Worm (Caenorhabditis elegans) whole organism, L2 larva: ENCODE results near the gene cdc-25.3.
A peak's percentile ranks its signal among the peaks of the same experiment; 100 is the strongest.

Experiments
- R02D3.7 ChIP-seq: fragments of 150-350 bp; optimal IDR thresholded peaks from 2 replicates; lab custom pipeline; 2014; ENCODE audit warnings: missing biosample characterization, missing genetic modification characterization
- alr-1 ChIP-seq: fragments of 150-350 bp; optimal IDR thresholded peaks from 2 replicates; lab custom pipeline; 2014; ENCODE audit warnings: missing biosample characterization, missing genetic modification characterization
- ceh-16 ChIP-seq: fragments of 150-350 bp; optimal IDR thresholded peaks from 2 replicates; lab custom pipeline; 2014; ENCODE audit warnings: missing biosample characterization, missing genetic modification characterization
- crh-2 ChIP-seq: sonication (generic microtip); optimal IDR thresholded peaks from 2 replicates; lab custom pipeline; 2017; ENCODE audit warnings: missing biosample characterization, missing genetic modification characterization
- egl-27 ChIP-seq: sonication (generic microtip); optimal IDR thresholded peaks from 3 replicates; lab custom pipeline; 2017; ENCODE audit warnings: missing biosample characterization, missing genetic modification reagents, missing genetic modification characterization
- fos-1 ChIP-seq: fragments of 150-350 bp; optimal IDR thresholded peaks from 2 replicates; lab custom pipeline; 2014; ENCODE audit warnings: missing biosample characterization, missing genetic modification characterization
- lin-13 ChIP-seq: fragments of 150-350 bp; optimal IDR thresholded peaks from 2 replicates; lab custom pipeline; 2014; ENCODE audit warnings: missing biosample characterization, missing genetic modification reagents, missing genetic modification characterization
- lin-39 ChIP-seq: fragments of 150-350 bp; optimal IDR thresholded peaks from 2 replicates; lab custom pipeline; 2014; ENCODE audit warnings: missing biosample characterization, missing genetic modification reagents, missing genetic modification characterization
- nhr-10 ChIP-seq: sonication (generic microtip); optimal IDR thresholded peaks from 2 replicates; lab custom pipeline; 2017; ENCODE audit warnings: missing biosample characterization, missing genetic modification characterization
- nhr-11 ChIP-seq: fragments of 150-350 bp; optimal IDR thresholded peaks from 2 replicates; lab custom pipeline; 2014; ENCODE audit warnings: missing biosample characterization, missing genetic modification characterization
- sem-4 ChIP-seq: fragments of 150-350 bp; optimal IDR thresholded peaks from 2 replicates; lab custom pipeline; 2014; ENCODE audit warnings: missing biosample characterization, missing genetic modification reagents, missing genetic modification characterization
- skn-1 ChIP-seq: sonication (generic microtip); optimal IDR thresholded peaks from 2 replicates; lab custom pipeline; 2017; ENCODE audit warnings: missing biosample characterization, missing genetic modification characterization
- ztf-1 ChIP-seq: fragments of 200-800 bp; sonication (Bioruptor generic); conservative IDR thresholded peaks from 2 replicates; pipeline ENCODE4 v1.3.6; 2022; ENCODE audit warnings: missing genetic modification characterization, missing compliant biosample characterization
- ztf-4 ChIP-seq: fragments of 150-350 bp; optimal IDR thresholded peaks from 2 replicates; lab custom pipeline; 2014; ENCODE audit warnings: missing biosample characterization, missing genetic modification characterization

DNA sequence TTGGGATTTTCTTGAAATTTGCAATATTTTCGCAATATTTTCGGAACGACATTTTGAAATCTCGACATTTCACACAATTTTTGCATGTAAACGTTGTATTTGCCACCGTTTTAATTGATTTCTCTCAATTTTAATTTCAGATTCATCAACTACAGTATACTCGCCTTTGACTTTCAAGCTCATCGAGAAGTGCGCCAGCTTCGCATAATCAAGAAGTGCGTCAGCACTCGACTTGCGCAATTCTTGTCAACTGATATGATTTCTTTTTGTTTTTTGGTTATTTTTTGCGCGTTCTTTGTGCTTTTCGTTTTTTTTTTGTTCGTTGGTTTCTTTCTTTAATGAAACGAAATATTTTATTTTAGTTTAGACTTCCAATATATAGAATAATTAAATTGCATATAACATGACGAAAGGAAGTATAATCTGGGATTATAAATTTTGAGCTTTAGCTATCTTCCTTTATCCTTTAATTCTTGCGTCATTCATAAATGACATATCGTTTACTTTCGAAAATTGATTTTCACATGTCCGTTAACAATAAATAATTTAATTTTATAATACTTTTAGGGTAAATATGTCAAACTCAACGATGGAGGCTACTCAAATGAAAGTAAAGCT lies 30.4 kb downstream of the cdc-25.3 start, which contains the start of gene famh-136:
- TF ChIP-seq ztf-4 (tag; lab: Kevin White, UChicago) (peak; percentile 66), egl-27 (peak; percentile 11), ztf-1 (no peak), lin-13 (GFP tag; lab: Kevin White, UChicago) (peak; percentile 81), sem-4 (peak; percentile 85), lin-39 (tag; lab: Kevin White, UChicago) (no peak), crh-2 (tag; lab: Kevin White, UChicago) (peak; percentile 91), nhr-10 (tag; lab: Kevin White, UChicago) (no peak), R02D3.7 (no peak), skn-1 (tag; lab: Kevin White, UChicago) (peak; percentile 33), alr-1 (no peak), fos-1 (peak; percentile 87), ceh-16 (tag; lab: Kevin White, UChicago) (no peak), nhr-11 (tag; lab: Kevin White, UChicago) (no peak)
